Worm (Caenorhabditis elegans): ENCODE measurements around the gene srw-6.

DNA sequence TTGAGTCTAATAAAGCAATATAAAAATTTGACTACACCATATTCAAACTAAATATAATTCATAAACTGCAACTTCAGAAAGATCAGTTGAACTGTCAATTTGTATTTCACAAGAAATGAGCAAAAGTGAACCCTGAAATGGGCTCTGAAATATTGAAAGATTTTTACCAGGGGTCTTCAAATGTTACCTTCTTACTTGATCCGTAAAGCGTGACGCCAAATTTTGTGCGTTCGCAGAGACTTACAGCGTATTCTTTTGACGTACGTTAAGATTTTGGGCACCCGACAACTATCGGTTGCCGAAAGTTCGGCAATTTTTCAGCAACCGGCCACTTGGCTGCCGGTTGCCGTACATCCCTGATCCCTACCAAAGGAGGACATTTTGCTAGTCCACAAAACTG lies 1.6 kb downstream of the srw-6 start:
- no peak for TF ChIP-seq ZK546.5 (tag; optimal IDR thresholded peaks at IDR 0.05)
- TF ChIP-seq lsy-2 (tag; optimal IDR thresholded peaks at IDR 0.05) = no peak
- no peak for TF ChIP-seq dve-1 (tag; optimal IDR thresholded peaks at IDR 0.05; ENCODE audit: insufficient read depth)
- TF ChIP-seq fos-1 (tag; optimal IDR thresholded peaks at IDR 0.05) = no peak
- TF ChIP-seq skn-1 (tag; optimal IDR thresholded peaks at IDR 0.05) = no peak
